Worm (Caenorhabditis elegans): Measurements from ENCODE around the gene str-188.

Gene str-188

ce11 chrV:9733920-9734454, 17.5 kb downstream of the str-188 start, which contains the start of gene cal-7 (continued):
- TF ChIP-seq hif-1 (tag; optimal IDR thresholded peaks at IDR 0.05) (no peak), ceh-44 (GFP tag; IDR thresholded peaks at IDR 0.05) (no peak), gei-8 (GFP tag; optimal IDR thresholded peaks at IDR 0.05) (no peak), tag-97 (GFP tag; IDR thresholded peaks at IDR 0.05) (no peak), nhr-48 (tag; optimal IDR thresholded peaks at IDR 0.05) (peak; percentile 30), zfp-2 (tag; optimal IDR thresholded peaks at IDR 0.05) (no peak), aly-2 (tag; optimal IDR thresholded peaks at IDR 0.05) (no peak), php-3 (GFP tag; IDR thresholded peaks at IDR 0.05) (no peak), madf-9 (GFP tag; conservative IDR thresholded peaks at IDR 0.05) (no peak), unc-130 (GFP tag; optimal IDR thresholded peaks at IDR 0.05) (no peak), egl-43 (GFP tag; IDR thresholded peaks at IDR 0.05) (no peak), mdt-29 (GFP tag; IDR thresholded peaks at IDR 0.05) (no peak), lin-1 (GFP tag; IDR thresholded peaks at IDR 0.05) (no peak), lin-39 (tag; optimal IDR thresholded peaks at IDR 0.05) (no peak), nhr-28 (tag; optimal IDR thresholded peaks at IDR 0.05) (no peak), hlh-11 (tag; optimal IDR thresholded peaks at IDR 0.05) (no peak), dve-1 (tag; optimal IDR thresholded peaks at IDR 0.05; ENCODE audit: insufficient read depth) (peak; percentile 43), Y48G9A.11 (GFP tag; IDR thresholded peaks at IDR 0.05) (no peak; the same call in 1 of the 2 replicates), set-16 (GFP tag; IDR thresholded peaks at IDR 0.05) (no peak), attf-4 (tag; optimal IDR thresholded peaks at IDR 0.05) (no peak), daf-12 (tag; optimal IDR thresholded peaks at IDR 0.05) (no peak), mxl-2 (GFP tag; conservative IDR thresholded peaks at IDR 0.05) (no peak), ceh-20 (GFP tag; IDR thresholded peaks at IDR 0.05) (no peak), nhr-237 (tag; optimal IDR thresholded peaks at IDR 0.05) (no peak), F26F4.8 (GFP tag; conservative IDR thresholded peaks at IDR 0.05) (no peak), ctbp-1 (GFP tag; IDR thresholded peaks at IDR 0.05) (no peak), snpc-1.2 (GFP tag; IDR thresholded peaks at IDR 0.05) (no peak), tra-1 (GFP tag; IDR thresholded peaks at IDR 0.05) (0 out of 2 replicates have a peak, but pooled peaks have one; percentile 52), pqm-1 (tag; optimal IDR thresholded peaks at IDR 0.05) (no peak), dmd-9 (GFP tag; IDR thresholded peaks at IDR 0.05) (no peak), mdl-1 (tag; optimal IDR thresholded peaks at IDR 0.05) (no peak), F49E8.2 (tag; optimal IDR thresholded peaks at IDR 0.05; ENCODE audit: borderline replicate concordance) (no peak), D1046.2 (GFP tag; IDR thresholded peaks at IDR 0.05) (no peak), lir-3 (tag; optimal IDR thresholded peaks at IDR 0.05) (no peak), ZK337.2 (GFP tag; IDR thresholded peaks at IDR 0.05) (no peak), unc-62 (GFP tag; optimal IDR thresholded peaks at IDR 0.05 in 1 of 2) (no peak), unc-62 (tag; optimal IDR thresholded peaks at IDR 0.05) (no peak), skn-1 (tag; optimal IDR thresholded peaks at IDR 0.05) (no peak), nhr-25 (tag; optimal IDR thresholded peaks at IDR 0.05; ENCODE audit: borderline replicate concordance, insufficient read depth) (no peak), egl-27 (tag; optimal IDR thresholded peaks at IDR 0.05) (no peak), vab-7 (GFP tag; IDR thresholded peaks at IDR 0.05) (no peak), ztf-11 (tag; optimal IDR thresholded peaks at IDR 0.05) (no peak), T20F7.1 (GFP tag; optimal IDR thresholded peaks at IDR 0.05) (peak; percentile 29), lin-13 (GFP tag; optimal IDR thresholded peaks at IDR 0.05) (no peak), F10B5.3 (tag; optimal IDR thresholded peaks at IDR 0.05) (no peak), nhr-102 (tag; optimal IDR thresholded peaks at IDR 0.05) (peak; percentile 48), Y5F2A.4 (GFP tag; optimal IDR thresholded peaks at IDR 0.05) (peak; percentile 15), ceh-62 (tag; optimal IDR thresholded peaks at IDR 0.05) (no peak), ces-1 (GFP tag; optimal IDR thresholded peaks at IDR 0.05) (no peak), dmd-8 (GFP tag; IDR thresholded peaks at IDR 0.05) (no peak), hlh-30 (tag; optimal IDR thresholded peaks at IDR 0.05; ENCODE audit: insufficient read depth) (peak; percentile 3)

All from whole organism, L4 larva.